Worm (Caenorhabditis elegans) whole organism, late embryonic: ENCODE measurements around the gene C04G6.4.

ENCODE experiments used
- ceh-18 ChIP-seq: sonication (generic microtip); optimal IDR thresholded peaks from 2 replicates; lab custom pipeline; 2016; ENCODE audit warnings: missing genetic modification characterization, missing compliant biosample characterization
- che-1 ChIP-seq: sonication (generic microtip); optimal IDR thresholded peaks from 2 replicates; lab custom pipeline; 2016; ENCODE audit warnings: mild to moderate bottlenecking, missing genetic modification characterization, missing compliant biosample characterization
- dve-1 ChIP-seq: sonication (generic microtip); optimal IDR thresholded peaks from 2 replicates; lab custom pipeline; 2017; ENCODE audit warnings: antibody characterized with exemption, mild to moderate bottlenecking, missing genetic modification characterization, missing compliant biosample characterization
- hlh-30 ChIP-seq: sonication (generic microtip); optimal IDR thresholded peaks from 2 replicates; lab custom pipeline; 2017; ENCODE audit warnings: antibody characterized with exemption, missing genetic modification characterization, missing compliant biosample characterization; ENCODE audit not compliant: insufficient read depth
- mec-3 ChIP-seq: sonication (generic microtip); optimal IDR thresholded peaks from 2 replicates; lab custom pipeline; 2016; ENCODE audit warnings: borderline replicate concordance, missing genetic modification characterization, missing compliant biosample characterization
- nhr-11 ChIP-seq: fragments of 150-350 bp; optimal IDR thresholded peaks from 2 replicates; lab custom pipeline; 2014; ENCODE audit warnings: missing biosample characterization, missing genetic modification characterization
- pqm-1 ChIP-seq: sonication (generic microtip); optimal IDR thresholded peaks from 2 replicates; lab custom pipeline; 2016; ENCODE audit warnings: missing genetic modification characterization, missing compliant biosample characterization
- ttx-3 ChIP-seq: sonication (generic microtip); optimal IDR thresholded peaks from 2 replicates; lab custom pipeline; 2016; ENCODE audit warnings: missing genetic modification reagents, missing genetic modification characterization, missing compliant biosample characterization

ce11 chrII:5042381-5042930, 40.8 kb downstream of the C04G6.4 start:
- TF ChIP-seq dve-1 (tag; lab: Kevin White, UChicago) (no peak), hlh-30 (tag; lab: Kevin White, UChicago) (no peak), pqm-1 (tag; lab: Kevin White, UChicago) (no peak), nhr-11 (tag; lab: Kevin White, UChicago) (no peak), mec-3 (tag; lab: Kevin White, UChicago) (no peak), ceh-18 (no peak), ttx-3 (no peak), che-1 (tag; lab: Kevin White, UChicago) (no peak)
